Worm (Caenorhabditis elegans) whole organism, L4 larva: ENCODE measurements around the gene C01G10.15.

ENCODE experiments used
- daf-19 ChIP-seq: fragments of 200-800 bp; sonication (Bioruptor generic); conservative IDR thresholded peaks from 2 replicates; pipeline ENCODE4 v1.3.6; 2022; ENCODE audit warnings: missing genetic modification characterization, missing compliant biosample characterization
- fos-1 ChIP-seq: fragments of 150-350 bp; optimal IDR thresholded peaks from 2 replicates; lab custom pipeline; 2014; ENCODE audit warnings: missing biosample characterization, missing genetic modification characterization
- gei-8 ChIP-seq: fragments of 200-800 bp; sonication (Bioruptor generic); optimal IDR thresholded peaks from 2 replicates; lab custom pipeline; 2018; ENCODE audit warnings: mild to moderate bottlenecking, missing genetic modification characterization, missing compliant biosample characterization
- nhr-6 ChIP-seq: fragments of 150-350 bp; optimal IDR thresholded peaks from 2 replicates; lab custom pipeline; 2014; ENCODE audit warnings: missing biosample characterization, missing genetic modification characterization
- nhr-76 ChIP-seq: fragments of 150-350 bp; optimal IDR thresholded peaks from 2 replicates; lab custom pipeline; 2014; ENCODE audit warnings: missing biosample characterization, missing genetic modification characterization

DNA sequence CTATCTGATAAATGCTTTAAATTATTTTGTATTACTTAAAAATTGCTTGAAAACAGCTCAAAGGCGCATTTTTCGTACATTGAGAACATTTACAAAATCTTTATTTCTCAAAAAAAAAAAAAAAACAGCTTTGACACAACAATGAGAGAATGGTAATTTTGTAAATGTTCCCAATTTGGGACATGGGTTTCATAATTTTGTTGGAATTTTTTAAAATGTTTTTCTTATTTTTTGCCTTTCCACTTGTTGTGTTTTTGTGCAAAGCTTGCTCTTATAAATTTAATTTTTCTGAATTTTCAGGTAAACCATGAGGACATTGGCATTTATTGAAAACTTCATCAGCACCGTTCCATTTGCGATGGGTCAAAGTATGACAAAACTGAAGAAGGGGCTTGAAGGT, 24.6 kb upstream of the C01G10.15 start, which contains the start of gene T01G5.7:
- TF ChIP-seq fos-1 (tag; lab: Kevin White, UChicago), result no peak
- TF ChIP-seq daf-19 (GFP tag; lab: Robert Waterston, UW), result no peak
- no peak for TF ChIP-seq nhr-76 (tag; lab: Kevin White, UChicago)
- TF ChIP-seq gei-8, result no peak
- no peak for TF ChIP-seq nhr-6
